Worm (Caenorhabditis elegans) whole organism, L2 larva: Measurements from ENCODE around the gene pgam-5.

Experiments used
- lin-13 ChIP-seq: fragments of 150-350 bp; optimal IDR thresholded peaks from 2 replicates; lab custom pipeline; 2014; ENCODE audit warnings: missing biosample characterization, missing genetic modification reagents, missing genetic modification characterization
- lin-39 ChIP-seq: fragments of 150-350 bp; optimal IDR thresholded peaks from 2 replicates; lab custom pipeline; 2014; ENCODE audit warnings: missing biosample characterization, missing genetic modification reagents, missing genetic modification characterization
- lsy-2 ChIP-seq, 2 experiments: fragments of 150-350 bp in 1 of 2; sonication (generic microtip) in 1 of 2; optimal IDR thresholded peaks; 2 replicates each; lab custom pipeline; 2014 to 2017; ENCODE audit warnings: missing biosample characterization in 2 of 2, missing genetic modification characterization in 2 of 2
- mdl-1 ChIP-seq, 2 experiments: fragments of 150-350 bp in 1 of 2; sonication (generic microtip) in 1 of 2; optimal IDR thresholded peaks; 2 replicates each; lab custom pipeline; 2017; ENCODE audit warnings: missing biosample characterization in 2 of 2, missing genetic modification characterization in 2 of 2
- nhr-11 ChIP-seq: fragments of 150-350 bp; optimal IDR thresholded peaks from 2 replicates; lab custom pipeline; 2014; ENCODE audit warnings: missing biosample characterization, missing genetic modification characterization
- unc-62 ChIP-seq: fragments of 150-350 bp; optimal IDR thresholded peaks from 2 replicates; lab custom pipeline; 2014; ENCODE audit warnings: missing biosample characterization, missing genetic modification reagents, missing genetic modification characterization
- ztf-4 ChIP-seq: fragments of 150-350 bp; optimal IDR thresholded peaks from 2 replicates; lab custom pipeline; 2014; ENCODE audit warnings: missing biosample characterization, missing genetic modification characterization

- TF ChIP-seq nhr-11 (tag; lab: Kevin White, UChicago): no peak
- no peak for TF ChIP-seq mdl-1 (tag; optimal IDR thresholded peaks at IDR 0.05; lab: Kevin White, UChicago)
- no peak for TF ChIP-seq lin-39 (tag; lab: Kevin White, UChicago)
- TF ChIP-seq lsy-2 (tag; optimal IDR thresholded peaks at IDR 0.05; lab: Kevin White, UChicago): no peak
- TF ChIP-seq unc-62 (GFP tag; lab: Kevin White, UChicago): no peak
- no peak for TF ChIP-seq lin-13 (GFP tag; lab: Kevin White, UChicago)
- TF ChIP-seq ztf-4 (tag; lab: Kevin White, UChicago): no peak
Measured at ce11 chrII:7643214-7643613, 44.7 kb upstream of the pgam-5 start.
